Fruit fly (Drosophila melanogaster): ENCODE results near the gene TfIIA-S-2.
A peak's percentile ranks its signal among the peaks of the same experiment; 100 is the strongest.

TfIIA-S-2 gene

DNA sequence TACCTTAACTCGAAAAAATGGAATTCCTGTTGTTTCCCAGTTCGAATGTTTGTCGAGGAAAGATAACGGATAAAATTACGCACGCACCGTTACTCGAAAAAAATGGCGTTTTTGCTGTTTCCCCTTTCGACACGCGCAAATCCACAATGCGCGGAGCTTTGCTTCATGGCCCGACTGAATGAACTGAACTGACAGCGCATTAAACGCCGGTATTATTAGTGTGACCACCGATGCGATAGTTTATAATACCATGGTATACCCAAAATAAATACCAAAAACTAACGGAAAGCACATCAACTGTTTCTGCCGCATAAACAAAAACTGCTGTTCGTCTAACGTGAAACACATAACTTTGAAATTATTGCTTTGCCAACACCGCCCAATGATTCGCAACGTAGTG is 15.1 kb upstream of the TfIIA-S-2 start, which contains the start of the genes CG32814, CG11638 and CG3021 (continued):
- TF ChIP-seq Lhr (GFP tag; optimal IDR thresholded peaks at IDR 0.05) = peak; percentile 11
- TF ChIP-seq chm (GFP tag; IDR thresholded peaks at IDR 0.05) = peak; percentile 46; the same call in 1 of the 2 replicates
- no peak for TF ChIP-seq CG16813 (GFP tag; IDR thresholded peaks at IDR 0.05; ENCODE audit: partially characterized antibody)
- no peak for TF ChIP-seq ind (GFP tag; optimal IDR thresholded peaks at IDR 0.05)
- no peak for TF ChIP-seq ara (GFP tag; IDR thresholded peaks at IDR 0.05)
- TF ChIP-seq ERR (GFP tag; optimal IDR thresholded peaks at IDR 0.05) = no peak
- TF ChIP-seq Optix (GFP tag; IDR thresholded peaks at IDR 0.05) = no peak
- TF ChIP-seq CG14050 (GFP tag; IDR thresholded peaks at IDR 0.05) = no peak
- no peak for TF ChIP-seq Oli (tag; optimal IDR thresholded peaks at IDR 0.05)
- TF ChIP-seq CG15479 (GFP tag; optimal IDR thresholded peaks at IDR 0.05) = no peak
- no peak for TF ChIP-seq chif (GFP tag; optimal IDR thresholded peaks at IDR 0.05)
- no peak for TF ChIP-seq kay (GFP tag; optimal IDR thresholded peaks at IDR 0.05)
- no peak for TF ChIP-seq corto (GFP tag; optimal IDR thresholded peaks at IDR 0.05)
- TF ChIP-seq CG1647 (GFP tag; optimal IDR thresholded peaks at IDR 0.05) = no peak
- no peak for TF ChIP-seq CG11504 (tag; optimal IDR thresholded peaks at IDR 0.05)
- no peak for TF ChIP-seq Nf-YA (GFP tag; IDR thresholded peaks at IDR 0.05)
- peak; percentile 43 for TF ChIP-seq gsb-n (tag; optimal IDR thresholded peaks at IDR 0.05)
- peak; percentile 73 for TF ChIP-seq gfzf (GFP tag; optimal IDR thresholded peaks at IDR 0.05)
- TF ChIP-seq CG3838 (GFP tag; optimal IDR thresholded peaks at IDR 0.05) = no peak
- 0 out of 2 replicates have a peak, but pooled peaks have one; percentile 15 for TF ChIP-seq Rfx (GFP tag; IDR thresholded peaks at IDR 0.05)
- no peak for TF ChIP-seq CG6175 (GFP tag; IDR thresholded peaks at IDR 0.05)
- no peak for TF ChIP-seq CG10543 (GFP tag; optimal IDR thresholded peaks at IDR 0.05)
- TF ChIP-seq jing (GFP tag; optimal IDR thresholded peaks at IDR 0.05) = no peak
- TF ChIP-seq CG8359 (GFP tag; optimal IDR thresholded peaks at IDR 0.05; ENCODE audit: borderline replicate concordance) = no peak
- TF ChIP-seq mld (GFP tag; IDR thresholded peaks at IDR 0.05; ENCODE audit: partially characterized antibody) = no peak
- TF ChIP-seq Deaf1 (tag; optimal IDR thresholded peaks at IDR 0.05) = peak; percentile 17
- TF ChIP-seq Xbp1 (GFP tag; optimal IDR thresholded peaks at IDR 0.05) = no peak
- TF ChIP-seq nom (GFP tag; optimal IDR thresholded peaks at IDR 0.05) = no peak
- TF ChIP-seq psq (GFP tag; optimal IDR thresholded peaks at IDR 0.05) = no peak
- no peak for TF ChIP-seq CG14860 (GFP tag; IDR thresholded peaks at IDR 0.05; ENCODE audit: partially characterized antibody)
- TF ChIP-seq Dp (GFP tag; optimal IDR thresholded peaks at IDR 0.05) = peak; percentile 55
- TF ChIP-seq Aef1 (GFP tag; IDR thresholded peaks at IDR 0.05) = no peak
- peak; percentile 11 for TF ChIP-seq CG3407 (GFP tag; optimal IDR thresholded peaks at IDR 0.05)
- no peak for TF ChIP-seq Sox100B (GFP tag; optimal IDR thresholded peaks at IDR 0.05)
- TF ChIP-seq CG3726 (GFP tag; IDR thresholded peaks at IDR 0.05) = no peak
- no peak for TF ChIP-seq ftz-f1 (GFP tag; optimal IDR thresholded peaks at IDR 0.05)
- TF ChIP-seq CG34224 (GFP tag; IDR thresholded peaks at IDR 0.05; ENCODE audit: partially characterized antibody) = peak; percentile 42; the same call in 2 of the 3 replicates
- TF ChIP-seq NC2β (GFP tag; optimal IDR thresholded peaks at IDR 0.05) = no peak
- peak in 1 of 2 experiments; percentile 73 for TF ChIP-seq crp (GFP tag; optimal IDR thresholded peaks at IDR 0.05)
- TF ChIP-seq CG17568 (GFP tag; optimal IDR thresholded peaks at IDR 0.05) = no peak
- TF ChIP-seq Xrp1 (GFP tag; IDR thresholded peaks at IDR 0.05) = no peak
- TF ChIP-seq CG2129 (GFP tag; IDR thresholded peaks at IDR 0.05; ENCODE audit: partially characterized antibody) = no peak
- TF ChIP-seq HmgD (GFP tag; optimal IDR thresholded peaks at IDR 0.05) = no peak
- no peak for TF ChIP-seq CG4282 (GFP tag; optimal IDR thresholded peaks at IDR 0.05)
- TF ChIP-seq CG15269 (tag; optimal IDR thresholded peaks at IDR 0.05) = peak; percentile 26
- peak; percentile 13 for TF ChIP-seq HHEX (GFP tag; optimal IDR thresholded peaks at IDR 0.05)
- TF ChIP-seq Doc2 (GFP tag; IDR thresholded peaks at IDR 0.05) = no peak
- TF ChIP-seq tap (tag; optimal IDR thresholded peaks at IDR 0.05) = peak; percentile 0
- TF ChIP-seq ap (GFP tag; IDR thresholded peaks at IDR 0.05) = no peak
- TF ChIP-seq CG6654 (GFP tag; optimal IDR thresholded peaks at IDR 0.05) = no peak

All from whole organism, embryonic.